Worm (Caenorhabditis elegans) whole organism, L3 larva: Measurements from ENCODE around the gene wht-5.
A peak's percentile ranks its signal among the peaks of the same experiment; 100 is the strongest.

Source experiments
- R02D3.7 ChIP-seq: fragments of 150-350 bp; optimal IDR thresholded peaks from 2 replicates; lab custom pipeline; 2014; ENCODE audit warnings: missing biosample characterization, missing genetic modification characterization
- ZK546.5 ChIP-seq: sonication (generic microtip); optimal IDR thresholded peaks from 2 replicates; lab custom pipeline; 2017; ENCODE audit warnings: missing biosample characterization, missing genetic modification characterization
- ama-1 ChIP-seq: fragments of 150-350 bp; optimal IDR thresholded peaks from 2 replicates; lab custom pipeline; 2018
- ceh-9 ChIP-seq: sonication (generic microtip); optimal IDR thresholded peaks from 2 replicates; lab custom pipeline; 2018; ENCODE audit warnings: missing biosample characterization, missing genetic modification characterization
- egl-27 ChIP-seq: sonication (generic microtip); optimal IDR thresholded peaks from 4 replicates; lab custom pipeline; 2017; ENCODE audit warnings: missing biosample characterization, missing genetic modification reagents, missing genetic modification characterization
- elt-3 ChIP-seq, 3 experiments: fragments of 150-350 bp in 1 of 3; sonication (generic microtip) in 2 of 3; optimal IDR thresholded peaks; 2 replicates in 2 of 3; 4 replicates in 1 of 3; lab custom pipeline; 2014 to 2017; ENCODE audit warnings: missing biosample characterization in 3 of 3, missing genetic modification characterization in 3 of 3
- eor-1 ChIP-seq, 2 experiments: fragments of 150-350 bp; optimal IDR thresholded peaks; 2 replicates each; lab custom pipeline; 2014 to 2018; ENCODE audit warnings: missing biosample characterization in 2 of 2, missing genetic modification characterization in 2 of 2
- fkh-10 ChIP-seq: sonication (generic microtip); optimal IDR thresholded peaks from 2 replicates; lab custom pipeline; 2017; ENCODE audit warnings: missing biosample characterization, missing genetic modification reagents, missing genetic modification characterization
- fos-1 ChIP-seq: fragments of 150-350 bp; optimal IDR thresholded peaks from 2 replicates; lab custom pipeline; 2014; ENCODE audit warnings: missing biosample characterization, missing genetic modification characterization
- hmg-11 ChIP-seq: sonication (generic microtip); optimal IDR thresholded peaks from 2 replicates; lab custom pipeline; 2016; ENCODE audit warnings: missing genetic modification characterization, missing compliant biosample characterization
- jun-1 ChIP-seq: fragments of 150-350 bp; optimal IDR thresholded peaks from 2 replicates; lab custom pipeline; 2014; ENCODE audit warnings: missing biosample characterization, missing genetic modification reagents, missing genetic modification characterization
- lin-39 ChIP-seq: fragments of 150-350 bp; optimal IDR thresholded peaks from 2 replicates; lab custom pipeline; 2018; ENCODE audit warnings: missing biosample characterization, missing genetic modification reagents, missing genetic modification characterization
- mdl-1 ChIP-seq: fragments of 150-350 bp; optimal IDR thresholded peaks from 2 replicates; lab custom pipeline; 2014; ENCODE audit warnings: missing biosample characterization, missing genetic modification characterization
- nhr-12 ChIP-seq: fragments of 150-350 bp; optimal IDR thresholded peaks from 2 replicates; lab custom pipeline; 2014; ENCODE audit warnings: missing biosample characterization, missing genetic modification characterization
- nhr-23 ChIP-seq: fragments of 150-350 bp; optimal IDR thresholded peaks from 2 replicates; lab custom pipeline; 2014; ENCODE audit warnings: missing biosample characterization, missing genetic modification reagents, missing genetic modification characterization
- nhr-237 ChIP-seq: fragments of 150-350 bp; optimal IDR thresholded peaks from 2 replicates; lab custom pipeline; 2014; ENCODE audit warnings: missing biosample characterization, missing genetic modification characterization
- nhr-43 ChIP-seq: sonication (generic microtip); optimal IDR thresholded peaks from 2 replicates; lab custom pipeline; 2016; ENCODE audit warnings: mild to moderate bottlenecking, missing genetic modification characterization, missing compliant biosample characterization; ENCODE audit not compliant: poor library complexity, severe bottlenecking
- nhr-67 ChIP-seq: fragments of 150-350 bp; optimal IDR thresholded peaks from 2 replicates; lab custom pipeline; 2014; ENCODE audit warnings: missing biosample characterization, missing genetic modification characterization
- nhr-76 ChIP-seq: fragments of 150-350 bp; sonication (generic microtip); optimal IDR thresholded peaks from 5 replicates; lab custom pipeline; 2014; ENCODE audit warnings: missing biosample characterization, missing genetic modification characterization
- nhr-77 ChIP-seq: fragments of 150-350 bp; optimal IDR thresholded peaks from 2 replicates; lab custom pipeline; 2014; ENCODE audit warnings: missing biosample characterization, missing genetic modification characterization
- pha-4 ChIP-seq: fragments of 150-350 bp; optimal IDR thresholded peaks from 2 replicates; lab custom pipeline; 2014; ENCODE audit warnings: missing biosample characterization, missing genetic modification reagents, missing genetic modification characterization
- sea-2 ChIP-seq: fragments of 150-350 bp; sonication (generic microtip); optimal IDR thresholded peaks from 4 replicates; lab custom pipeline; 2014; ENCODE audit warnings: missing biosample characterization, missing genetic modification reagents, missing genetic modification characterization
- skn-1 ChIP-seq: fragments of 150-350 bp; optimal IDR thresholded peaks from 2 replicates; lab custom pipeline; 2014; ENCODE audit warnings: missing biosample characterization, missing genetic modification characterization
- snpc-4 ChIP-seq: fragments of 150-350 bp; optimal IDR thresholded peaks from 2 replicates; lab custom pipeline; 2014; ENCODE audit warnings: missing biosample characterization, missing genetic modification characterization
- tbx-2 ChIP-seq: sonication (generic microtip); optimal IDR thresholded peaks from 2 replicates; lab custom pipeline; 2016; ENCODE audit warnings: mild to moderate bottlenecking, missing genetic modification characterization, missing compliant biosample characterization
- unc-39 ChIP-seq: sonication (generic microtip); optimal IDR thresholded peaks from 4 replicates; lab custom pipeline; 2017; ENCODE audit warnings: missing biosample characterization, missing genetic modification characterization
- zag-1 ChIP-seq: fragments of 150-350 bp; optimal IDR thresholded peaks from 2 replicates; lab custom pipeline; 2014; ENCODE audit warnings: missing biosample characterization, missing genetic modification characterization
- ztf-11 ChIP-seq: fragments of 150-350 bp; optimal IDR thresholded peaks from 2 replicates; lab custom pipeline; 2014; ENCODE audit warnings: missing biosample characterization, missing genetic modification characterization

Gene wht-5

DNA sequence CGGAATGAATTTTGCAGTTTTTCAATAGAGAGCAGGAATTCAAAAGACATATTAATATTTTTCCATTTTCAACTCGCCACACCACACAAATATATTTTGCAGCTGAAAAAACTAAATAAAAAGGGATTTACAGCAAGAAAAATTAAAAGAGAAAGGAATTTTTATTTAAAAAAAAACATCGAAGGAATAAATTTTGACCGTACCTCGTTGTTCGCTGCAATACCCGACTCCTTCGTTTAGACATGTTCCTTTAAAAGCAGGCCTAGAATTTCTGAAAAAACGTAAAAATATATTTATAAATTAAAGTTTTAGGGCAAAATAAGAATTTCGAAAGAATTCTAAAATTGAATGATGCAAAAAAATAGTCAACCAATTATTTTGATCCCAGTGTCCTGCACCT lies 1.6 kb upstream of the wht-5 start, which contains the start of gene F19B6.1:
TSS of gene F19B6.1 (minus strand) at position 278 of the 400 bp plus-strand sequence.
- no peak for TF ChIP-seq ama-1 (lab: Kevin White, UChicago)
- TF ChIP-seq tbx-2, result no peak
- no peak for TF ChIP-seq snpc-4 (tag; lab: Kevin White, UChicago)
- no peak for TF ChIP-seq nhr-237 (tag; lab: Kevin White, UChicago)
- TF ChIP-seq ztf-11 (tag; lab: Kevin White, UChicago), result no peak
- no peak for TF ChIP-seq sea-2 (GFP tag; lab: Kevin White, UChicago)
- TF ChIP-seq mdl-1, result no peak
- TF ChIP-seq hmg-11, result no peak
- no peak for TF ChIP-seq lin-39 (tag; lab: Kevin White, UChicago)
- TF ChIP-seq nhr-77, result no peak
- no peak for TF ChIP-seq skn-1 (tag; lab: Kevin White, UChicago)
- no peak for TF ChIP-seq eor-1 (tag; optimal IDR thresholded peaks at IDR 0.05; lab: Kevin White, UChicago)
- no peak for TF ChIP-seq ZK546.5
- TF ChIP-seq pha-4 (tag; lab: Kevin White, UChicago), result no peak
- TF ChIP-seq egl-27, result no peak
- TF ChIP-seq jun-1, result no peak
- TF ChIP-seq, all 47 proteins: peak for 0

DNA sequence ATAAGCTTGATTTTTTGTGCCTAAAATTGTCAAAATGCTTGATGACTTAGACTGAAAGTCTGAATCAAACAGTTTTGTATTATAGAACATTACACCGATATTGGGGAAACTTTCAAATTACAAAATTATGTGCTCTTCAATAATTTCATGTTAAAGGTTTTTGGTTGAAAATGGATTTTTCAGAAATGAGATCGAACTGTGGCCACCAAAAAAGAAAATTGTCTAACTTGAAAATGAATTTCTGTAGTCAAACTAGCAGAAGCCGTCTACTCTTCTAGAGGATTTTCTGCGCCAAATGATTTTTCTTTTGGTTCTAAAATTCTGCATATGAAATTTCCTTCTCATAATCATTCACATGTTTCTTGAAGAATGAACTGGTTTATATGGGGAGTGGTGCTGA lies 3.5 kb downstream of the wht-5 start:
- TF ChIP-seq jun-1, result no peak

DNA sequence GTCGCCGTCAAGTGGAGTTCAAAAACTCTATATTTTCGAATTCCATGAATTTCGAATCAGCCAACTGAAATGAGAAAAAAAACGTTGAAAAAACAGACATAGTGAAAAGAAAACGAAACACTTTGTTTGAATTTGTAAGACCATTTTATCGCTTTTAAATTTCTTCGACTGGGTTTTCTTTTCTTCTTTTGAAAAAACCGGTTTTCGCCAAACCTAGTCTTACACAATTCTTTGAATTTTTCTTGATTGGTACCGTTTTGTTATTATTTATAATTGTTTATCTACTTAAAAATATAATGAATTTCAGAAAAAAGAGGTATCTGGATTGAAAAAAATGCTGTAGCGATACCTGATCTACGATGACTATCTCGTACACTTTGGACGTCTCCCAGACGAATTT lies 12.3 kb downstream of the wht-5 start, which contains the start of gene best-22:
TSS of gene best-22 (plus strand) at position 301 of the 400 bp plus-strand sequence.
- TF ChIP-seq elt-3 (tag; optimal IDR thresholded peaks at IDR 0.05; lab: Kevin White, UChicago) (no peak), sea-2 (GFP tag; lab: Kevin White, UChicago) (no peak), skn-1 (tag; lab: Kevin White, UChicago) (no peak), fos-1 (tag; lab: Kevin White, UChicago) (no peak), nhr-43 (tag; lab: Kevin White, UChicago) (no peak), snpc-4 (tag; lab: Kevin White, UChicago) (no peak), lin-39 (tag; lab: Kevin White, UChicago) (no peak), zag-1 (tag; lab: Kevin White, UChicago) (no peak), mdl-1 (no peak), nhr-23 (tag; lab: Kevin White, UChicago) (no peak), R02D3.7 (tag; lab: Kevin White, UChicago) (no peak), pha-4 (tag; lab: Kevin White, UChicago) (no peak), nhr-67 (tag; lab: Kevin White, UChicago) (no peak), eor-1 (tag; optimal IDR thresholded peaks at IDR 0.05; lab: Kevin White, UChicago) (no peak), ceh-9 (tag; lab: Kevin White, UChicago) (no peak)
- TF ChIP-seq, all 47 proteins: peak for 0

DNA sequence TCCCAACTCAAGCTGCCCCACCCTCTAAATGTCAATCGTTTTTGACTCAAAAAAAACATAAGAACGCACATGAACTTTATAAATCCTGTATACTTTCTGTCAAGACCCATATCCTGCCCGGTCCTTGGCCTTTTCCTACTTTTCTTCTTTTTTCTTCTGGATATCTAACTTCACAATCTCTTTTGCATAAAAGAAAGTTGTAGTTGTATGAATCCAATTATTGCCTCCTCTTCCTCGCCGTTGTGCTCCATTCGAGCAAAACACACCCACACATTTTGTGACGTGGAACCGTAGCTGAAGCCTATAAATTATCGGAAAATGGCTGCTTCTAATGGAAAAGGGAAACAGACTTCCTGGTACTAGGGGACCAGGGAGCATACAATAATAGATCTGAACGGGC lies 12.9 kb downstream of the wht-5 start:
- no peak for TF ChIP-seq ceh-9 (tag; lab: Kevin White, UChicago)
- peak; percentile 88 for TF ChIP-seq fkh-10

DNA sequence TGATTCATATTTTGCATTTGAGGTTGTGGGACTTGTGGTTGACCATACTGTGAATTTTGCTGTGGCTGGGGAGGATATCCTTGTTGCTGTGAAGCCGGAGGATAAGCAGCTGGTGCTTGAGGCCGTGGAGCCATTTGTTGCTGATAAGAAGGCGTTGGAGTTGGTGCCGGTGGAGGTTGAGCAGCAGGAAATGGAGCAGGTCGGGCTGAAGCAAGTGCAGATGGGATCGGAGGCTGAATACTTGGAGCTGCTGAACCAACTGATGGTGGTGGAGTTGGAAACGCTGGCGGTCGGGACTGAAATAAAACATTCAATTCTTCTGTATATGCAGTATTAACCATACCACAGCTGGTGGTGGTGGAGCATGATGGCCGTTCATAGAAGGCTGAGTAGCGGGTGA lies 22.6 kb downstream of the wht-5 start:
- TF ChIP-seq nhr-237 (tag; lab: Kevin White, UChicago) (no peak), nhr-77 (no peak), zag-1 (tag; lab: Kevin White, UChicago) (no peak), ceh-9 (tag; lab: Kevin White, UChicago) (no peak), nhr-76 (tag; lab: Kevin White, UChicago) (no peak), jun-1 (no peak), unc-39 (tag; lab: Kevin White, UChicago) (no peak)

DNA sequence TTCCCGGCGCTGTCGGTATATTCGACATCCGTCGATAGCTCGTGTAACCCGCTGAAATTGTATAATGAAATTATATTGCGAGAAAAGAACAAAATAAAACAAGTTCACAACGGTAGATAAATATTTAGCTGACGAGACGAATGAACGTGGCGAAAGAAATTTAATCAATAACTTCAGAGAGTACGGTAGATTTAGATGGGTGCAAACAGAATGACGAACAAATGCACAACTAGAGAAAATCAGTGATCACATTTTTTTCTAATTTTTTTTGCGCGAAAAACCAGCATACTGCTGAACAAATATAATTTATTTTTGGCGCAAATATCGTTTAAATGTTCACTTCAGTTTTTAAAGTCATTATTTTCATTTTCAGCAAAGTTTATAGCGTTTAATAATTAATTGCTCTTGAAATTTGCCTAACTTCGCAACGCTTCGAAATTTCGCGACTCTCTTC lies 23.4 kb downstream of the wht-5 start, which contains the start of gene sec-24.2:
TSS of gene sec-24.2 (minus strand) at position 51 of the 454 bp plus-strand sequence.
- TF ChIP-seq nhr-67 (tag; lab: Kevin White, UChicago), result no peak
- no peak for TF ChIP-seq fkh-10
- TF ChIP-seq egl-27, result no peak
- TF ChIP-seq elt-3 (tag; optimal IDR thresholded peaks at IDR 0.05; lab: Kevin White, UChicago), result no peak
- TF ChIP-seq nhr-12, result no peak
- TF ChIP-seq snpc-4 (tag; lab: Kevin White, UChicago), result no peak
- TF ChIP-seq, all 47 proteins: peak for 0
